Worm (Caenorhabditis elegans) whole organism, L2 larva: ENCODE data around the gene F53H4.6.
A peak's percentile ranks its signal among the peaks of the same experiment; 100 is the strongest.

Experiments used
- C34F6.9 ChIP-seq: fragments of 150-350 bp; optimal IDR thresholded peaks from 2 replicates; lab custom pipeline; 2014; ENCODE audit warnings: missing biosample characterization, missing genetic modification characterization
- F13H6.1 ChIP-seq: sonication (generic microtip); optimal IDR thresholded peaks from 2 replicates; lab custom pipeline; 2016; ENCODE audit warnings: missing genetic modification characterization, missing compliant biosample characterization
- R02D3.7 ChIP-seq: fragments of 150-350 bp; optimal IDR thresholded peaks from 2 replicates; lab custom pipeline; 2014; ENCODE audit warnings: missing biosample characterization, missing genetic modification characterization
- Y55F3AM.14 ChIP-seq: fragments of 200-800 bp; sonication (Bioruptor generic); optimal IDR thresholded peaks from 2 replicates; lab custom pipeline; 2018; ENCODE audit warnings: mild to moderate bottlenecking, missing genetic modification characterization, missing compliant biosample characterization
- ZK546.5 ChIP-seq: sonication (generic microtip); optimal IDR thresholded peaks from 2 replicates; lab custom pipeline; 2017; ENCODE audit warnings: missing biosample characterization, missing genetic modification characterization
- alr-1 ChIP-seq: fragments of 150-350 bp; optimal IDR thresholded peaks from 2 replicates; lab custom pipeline; 2014; ENCODE audit warnings: missing biosample characterization, missing genetic modification characterization
- aly-2 ChIP-seq: fragments of 150-350 bp; optimal IDR thresholded peaks from 2 replicates; lab custom pipeline; 2014; ENCODE audit warnings: missing biosample characterization, missing genetic modification characterization
- ama-1 ChIP-seq: fragments of 150-350 bp; optimal IDR thresholded peaks from 2 replicates; lab custom pipeline; 2018; ENCODE audit warnings: inconsistent platforms
- blmp-1 ChIP-seq: sonication (generic microtip); optimal IDR thresholded peaks from 2 replicates; lab custom pipeline; 2017; ENCODE audit warnings: missing genetic modification characterization, mild to moderate bottlenecking, missing compliant biosample characterization, antibody characterized with exemption, moderate library complexity; ENCODE audit not compliant: insufficient read depth
- ceh-16 ChIP-seq: fragments of 150-350 bp; optimal IDR thresholded peaks from 2 replicates; lab custom pipeline; 2014; ENCODE audit warnings: missing biosample characterization, missing genetic modification characterization
- ceh-82 ChIP-seq: fragments of 150-350 bp; optimal IDR thresholded peaks from 2 replicates; lab custom pipeline; 2014; ENCODE audit warnings: missing biosample characterization, missing genetic modification characterization
- crh-2 ChIP-seq: sonication (generic microtip); optimal IDR thresholded peaks from 2 replicates; lab custom pipeline; 2017; ENCODE audit warnings: missing biosample characterization, missing genetic modification characterization
- dmd-4 ChIP-seq: sonication (generic microtip); optimal IDR thresholded peaks from 2 replicates; lab custom pipeline; 2017; ENCODE audit warnings: missing biosample characterization, missing genetic modification characterization
- egl-27 ChIP-seq: sonication (generic microtip); optimal IDR thresholded peaks from 3 replicates; lab custom pipeline; 2017; ENCODE audit warnings: missing biosample characterization, missing genetic modification reagents, missing genetic modification characterization
- elt-1 ChIP-seq: fragments of 150-350 bp; optimal IDR thresholded peaks from 2 replicates; lab custom pipeline; 2014; ENCODE audit warnings: missing biosample characterization, missing genetic modification characterization
- elt-3 ChIP-seq: sonication (generic microtip); optimal IDR thresholded peaks from 2 replicates; lab custom pipeline; 2017; ENCODE audit warnings: missing biosample characterization, missing genetic modification characterization
- fos-1 ChIP-seq: fragments of 150-350 bp; optimal IDR thresholded peaks from 2 replicates; lab custom pipeline; 2014; ENCODE audit warnings: missing biosample characterization, missing genetic modification characterization
- gmeb-1 ChIP-seq: fragments of 150-350 bp; optimal IDR thresholded peaks from 2 replicates; lab custom pipeline; 2014; ENCODE audit warnings: missing biosample characterization, missing genetic modification characterization
- lin-11 ChIP-seq: fragments of 150-350 bp; sonication (generic microtip); optimal IDR thresholded peaks from 2 replicates; lab custom pipeline; 2014; ENCODE audit warnings: missing biosample characterization, missing genetic modification characterization, inconsistent platforms, mixed read lengths
- lin-13 ChIP-seq: fragments of 150-350 bp; optimal IDR thresholded peaks from 2 replicates; lab custom pipeline; 2014; ENCODE audit warnings: missing biosample characterization, missing genetic modification reagents, missing genetic modification characterization
- lin-39 ChIP-seq: fragments of 150-350 bp; optimal IDR thresholded peaks from 2 replicates; lab custom pipeline; 2014; ENCODE audit warnings: missing biosample characterization, missing genetic modification reagents, missing genetic modification characterization
- lsy-2 ChIP-seq, 2 experiments: fragments of 150-350 bp in 1 of 2; sonication (generic microtip) in 1 of 2; optimal IDR thresholded peaks; 2 replicates each; lab custom pipeline; 2014 to 2017; ENCODE audit warnings: missing biosample characterization in 2 of 2, missing genetic modification characterization in 2 of 2
- mab-5 ChIP-seq: fragments of 150-350 bp; optimal IDR thresholded peaks from 2 replicates; lab custom pipeline; 2014; ENCODE audit warnings: missing biosample characterization, missing genetic modification characterization
- mbf-1 ChIP-seq: sonication (generic microtip); optimal IDR thresholded peaks from 2 replicates; lab custom pipeline; 2017; ENCODE audit warnings: missing biosample characterization, missing genetic modification characterization
- mdl-1 ChIP-seq, 2 experiments: fragments of 150-350 bp in 1 of 2; sonication (generic microtip) in 1 of 2; optimal IDR thresholded peaks; 2 replicates each; lab custom pipeline; 2017; ENCODE audit warnings: missing biosample characterization in 2 of 2, missing genetic modification characterization in 2 of 2
- nhr-10 ChIP-seq: sonication (generic microtip); optimal IDR thresholded peaks from 2 replicates; lab custom pipeline; 2017; ENCODE audit warnings: missing biosample characterization, missing genetic modification characterization
- nhr-11 ChIP-seq: fragments of 150-350 bp; optimal IDR thresholded peaks from 2 replicates; lab custom pipeline; 2014; ENCODE audit warnings: missing biosample characterization, missing genetic modification characterization
- nhr-12 ChIP-seq: fragments of 150-350 bp; optimal IDR thresholded peaks from 2 replicates; lab custom pipeline; 2014; ENCODE audit warnings: missing biosample characterization, missing genetic modification characterization
- nhr-129 ChIP-seq: fragments of 150-350 bp; optimal IDR thresholded peaks from 2 replicates; lab custom pipeline; 2014; ENCODE audit warnings: missing biosample characterization, missing genetic modification characterization
- nhr-21 ChIP-seq: fragments of 150-350 bp; optimal IDR thresholded peaks from 2 replicates; lab custom pipeline; 2014; ENCODE audit warnings: missing biosample characterization, missing genetic modification characterization
- nhr-23 ChIP-seq: fragments of 150-350 bp; optimal IDR thresholded peaks from 2 replicates; lab custom pipeline; 2014; ENCODE audit warnings: missing biosample characterization, missing genetic modification reagents, missing genetic modification characterization
- nhr-237 ChIP-seq: fragments of 150-350 bp; optimal IDR thresholded peaks from 2 replicates; lab custom pipeline; 2014; ENCODE audit warnings: missing biosample characterization, missing genetic modification characterization
- nhr-25 ChIP-seq: fragments of 150-350 bp; sonication (generic microtip); optimal IDR thresholded peaks from 3 replicates; lab custom pipeline; 2014; ENCODE audit warnings: missing biosample characterization, missing genetic modification characterization
- nhr-6 ChIP-seq: fragments of 150-350 bp; optimal IDR thresholded peaks from 2 replicates; lab custom pipeline; 2014; ENCODE audit warnings: missing biosample characterization, missing genetic modification characterization
- nhr-77 ChIP-seq: fragments of 150-350 bp; optimal IDR thresholded peaks from 2 replicates; lab custom pipeline; 2014; ENCODE audit warnings: missing biosample characterization, missing genetic modification characterization
- sem-4 ChIP-seq: fragments of 150-350 bp; optimal IDR thresholded peaks from 2 replicates; lab custom pipeline; 2014; ENCODE audit warnings: missing biosample characterization, missing genetic modification reagents, missing genetic modification characterization
- skn-1 ChIP-seq: sonication (generic microtip); optimal IDR thresholded peaks from 2 replicates; lab custom pipeline; 2017; ENCODE audit warnings: missing biosample characterization, missing genetic modification characterization
- sma-3 ChIP-seq: sonication (generic microtip); optimal IDR thresholded peaks from 2 replicates; lab custom pipeline; 2016; ENCODE audit warnings: missing genetic modification reagents, missing genetic modification characterization, missing compliant biosample characterization
- sma-9 ChIP-seq, 2 experiments: fragments of 150-350 bp in 1 of 2; sonication (generic microtip) in 1 of 2; optimal IDR thresholded peaks; 2 replicates each; lab custom pipeline; 2014 to 2016; ENCODE audit warnings: missing genetic modification characterization in 2 of 2, mild to moderate bottlenecking in 1 of 2, missing biosample characterization in 1 of 2, missing compliant biosample characterization in 1 of 2, missing genetic modification reagents in 1 of 2, moderate library complexity in 1 of 2
- snpc-4 ChIP-seq: fragments of 150-350 bp; optimal IDR thresholded peaks from 2 replicates; lab custom pipeline; 2014; ENCODE audit warnings: missing biosample characterization, missing genetic modification characterization
- unc-39 ChIP-seq: fragments of 150-350 bp; optimal IDR thresholded peaks from 2 replicates; lab custom pipeline; 2014; ENCODE audit warnings: missing biosample characterization, missing genetic modification characterization
- unc-55 ChIP-seq: fragments of 150-350 bp; sonication (generic microtip); optimal IDR thresholded peaks from 3 replicates; lab custom pipeline; 2014; ENCODE audit warnings: missing biosample characterization, missing genetic modification reagents, missing genetic modification characterization
- unc-62 ChIP-seq: fragments of 150-350 bp; optimal IDR thresholded peaks from 2 replicates; lab custom pipeline; 2014; ENCODE audit warnings: missing biosample characterization, missing genetic modification reagents, missing genetic modification characterization
- zag-1 ChIP-seq: fragments of 150-350 bp; optimal IDR thresholded peaks from 2 replicates; lab custom pipeline; 2014; ENCODE audit warnings: missing biosample characterization, missing genetic modification characterization
- ztf-1 ChIP-seq: fragments of 200-800 bp; sonication (Bioruptor generic); conservative IDR thresholded peaks from 2 replicates; pipeline ENCODE4 v1.3.6; 2022; ENCODE audit warnings: missing genetic modification characterization, missing compliant biosample characterization
- ztf-11 ChIP-seq: sonication (generic microtip); optimal IDR thresholded peaks from 2 replicates; lab custom pipeline; 2017; ENCODE audit warnings: missing biosample characterization, missing genetic modification characterization
- ztf-4 ChIP-seq: fragments of 150-350 bp; optimal IDR thresholded peaks from 2 replicates; lab custom pipeline; 2014; ENCODE audit warnings: missing biosample characterization, missing genetic modification characterization

F53H4.6 gene

ce11 chrX:15842492-15842891 is 17.9 kb downstream of the F53H4.6 start (continued):
- TF ChIP-seq aly-2 (tag; lab: Kevin White, UChicago): no peak
- TF ChIP-seq snpc-4 (tag; lab: Kevin White, UChicago): no peak
- no peak for TF ChIP-seq nhr-11 (tag; lab: Kevin White, UChicago)
- TF ChIP-seq alr-1 (tag; lab: Kevin White, UChicago): no peak
- no peak for TF ChIP-seq ceh-82
- no peak for TF ChIP-seq unc-39
- TF ChIP-seq nhr-6 (tag; lab: Kevin White, UChicago): no peak
- TF ChIP-seq lsy-2 (tag; optimal IDR thresholded peaks at IDR 0.05; lab: Kevin White, UChicago): peak; percentile 26 to 32
- peak; percentile 1 for TF ChIP-seq F13H6.1 (tag; lab: Kevin White, UChicago)
- TF ChIP-seq unc-62 (GFP tag; lab: Kevin White, UChicago): no peak
- no peak for TF ChIP-seq elt-3 (tag; lab: Kevin White, UChicago)
- TF ChIP-seq nhr-77 (tag; lab: Kevin White, UChicago): no peak
- no peak for TF ChIP-seq lin-39 (tag; lab: Kevin White, UChicago)
- TF ChIP-seq nhr-12 (tag; lab: Kevin White, UChicago): no peak
- no peak for TF ChIP-seq elt-1 (tag; lab: Kevin White, UChicago)
- TF ChIP-seq gmeb-1 (tag; lab: Kevin White, UChicago): peak; percentile 4
- TF ChIP-seq C34F6.9 (tag; lab: Kevin White, UChicago): no peak
- TF ChIP-seq mab-5 (tag; lab: Kevin White, UChicago): no peak
- peak; percentile 29 for TF ChIP-seq crh-2 (tag; lab: Kevin White, UChicago)
- TF ChIP-seq sem-4 (tag; lab: Kevin White, UChicago): peak; percentile 34
- TF ChIP-seq zag-1 (tag; lab: Kevin White, UChicago): no peak
- TF ChIP-seq ztf-11 (tag; lab: Kevin White, UChicago): no peak
- TF ChIP-seq nhr-23 (tag; lab: Kevin White, UChicago): no peak
- TF ChIP-seq ZK546.5: no peak
- no peak for TF ChIP-seq ztf-4 (tag; lab: Kevin White, UChicago)

ce11 chrX:15841086-15841622 is 19.3 kb downstream of the F53H4.6 start, which contains the start of gene serp-1.1:
serp-1.1 (plus strand) TSS chrX:15841572.
- TF ChIP-seq fos-1 (tag; lab: Kevin White, UChicago): peak; percentile 99
- TF ChIP-seq dmd-4 (tag; lab: Kevin White, UChicago): no peak
- peak; percentile 90 for TF ChIP-seq gmeb-1 (tag; lab: Kevin White, UChicago)
- TF ChIP-seq nhr-10 (tag; lab: Kevin White, UChicago): peak; percentile 89
- TF ChIP-seq egl-27 (tag; lab: Kevin White, UChicago): peak; percentile 98
- peak; percentile 99 for TF ChIP-seq sma-9 (GFP tag; optimal IDR thresholded peaks at IDR 0.05; lab: Kevin White, UChicago)
- peak; percentile 63 for TF ChIP-seq sma-9 (tag; optimal IDR thresholded peaks at IDR 0.05; lab: Kevin White, UChicago)
- peak; percentile 91 for TF ChIP-seq nhr-77 (tag; lab: Kevin White, UChicago)
- TF ChIP-seq F13H6.1 (tag; lab: Kevin White, UChicago): peak; percentile 99
- peak; percentile 93 for TF ChIP-seq lin-11
- TF ChIP-seq zag-1 (tag; lab: Kevin White, UChicago): peak; percentile 99
- TF ChIP-seq ceh-82: peak; percentile 93
- peak; percentile 61 for TF ChIP-seq lin-39 (tag; lab: Kevin White, UChicago)
- TF ChIP-seq sma-3 (GFP tag; lab: Kevin White, UChicago): peak; percentile 99
- TF ChIP-seq ceh-16 (tag; lab: Kevin White, UChicago): peak; percentile 98
- peak; percentile 98 for TF ChIP-seq nhr-25 (tag; lab: Kevin White, UChicago)
- TF ChIP-seq nhr-237: peak; percentile 78
- TF ChIP-seq snpc-4 (tag; lab: Kevin White, UChicago): peak; percentile 91
- TF ChIP-seq ZK546.5: peak; percentile 62
- peak; percentile 78 for TF ChIP-seq unc-39
- TF ChIP-seq lin-13: peak; percentile 98
- no peak for TF ChIP-seq aly-2 (tag; lab: Kevin White, UChicago)
- peak; percentile 3 for TF ChIP-seq nhr-11 (tag; lab: Kevin White, UChicago)
- peak; percentile 53 for TF ChIP-seq ztf-11 (tag; lab: Kevin White, UChicago)
- peak; percentile 94 for TF ChIP-seq C34F6.9 (tag; lab: Kevin White, UChicago)
- peak; percentile 90 for TF ChIP-seq mab-5 (tag; lab: Kevin White, UChicago)
- peak; percentile 99 for TF ChIP-seq sem-4 (tag; lab: Kevin White, UChicago)
- TF ChIP-seq unc-62 (GFP tag; lab: Kevin White, UChicago): peak; percentile 71
- peak; percentile 99 to 100 for TF ChIP-seq lsy-2 (tag; optimal IDR thresholded peaks at IDR 0.05; lab: Kevin White, UChicago)
- TF ChIP-seq nhr-6 (tag; lab: Kevin White, UChicago): peak; percentile 95
- TF ChIP-seq skn-1 (tag; lab: Kevin White, UChicago): peak; percentile 64
- TF ChIP-seq nhr-21 (tag; lab: Kevin White, UChicago): peak; percentile 99
- peak; percentile 13 for TF ChIP-seq mbf-1 (tag; lab: Kevin White, UChicago)
- TF ChIP-seq mdl-1 (tag; optimal IDR thresholded peaks at IDR 0.05; lab: Kevin White, UChicago): peak; percentile 96 to 97
- peak; percentile 98 for TF ChIP-seq unc-55 (GFP tag; lab: Kevin White, UChicago)
- TF ChIP-seq ztf-4 (tag; lab: Kevin White, UChicago): peak; percentile 95
- TF ChIP-seq ama-1: no peak
- TF ChIP-seq nhr-12 (tag; lab: Kevin White, UChicago): no peak
- TF ChIP-seq nhr-23 (tag; lab: Kevin White, UChicago): no peak
- no peak for TF ChIP-seq elt-1 (tag; lab: Kevin White, UChicago)
- peak; percentile 82 for TF ChIP-seq blmp-1 (tag; lab: Kevin White, UChicago)
- TF ChIP-seq alr-1 (tag; lab: Kevin White, UChicago): no peak
- peak; percentile 99 for TF ChIP-seq nhr-129
- TF ChIP-seq R02D3.7 (tag; lab: Kevin White, UChicago): peak; percentile 73
- TF ChIP-seq Y55F3AM.14 (GFP tag; lab: Kevin White, UChicago): peak; percentile 98
- no peak for TF ChIP-seq ztf-1 (GFP tag; lab: Robert Waterston, UW)
- TF ChIP-seq elt-3 (tag; lab: Kevin White, UChicago): no peak
